Worm (Caenorhabditis elegans): ENCODE data around the gene aexr-2.
A peak's percentile ranks its signal among the peaks of the same experiment; 100 is the strongest.

Gene aexr-2

DNA sequence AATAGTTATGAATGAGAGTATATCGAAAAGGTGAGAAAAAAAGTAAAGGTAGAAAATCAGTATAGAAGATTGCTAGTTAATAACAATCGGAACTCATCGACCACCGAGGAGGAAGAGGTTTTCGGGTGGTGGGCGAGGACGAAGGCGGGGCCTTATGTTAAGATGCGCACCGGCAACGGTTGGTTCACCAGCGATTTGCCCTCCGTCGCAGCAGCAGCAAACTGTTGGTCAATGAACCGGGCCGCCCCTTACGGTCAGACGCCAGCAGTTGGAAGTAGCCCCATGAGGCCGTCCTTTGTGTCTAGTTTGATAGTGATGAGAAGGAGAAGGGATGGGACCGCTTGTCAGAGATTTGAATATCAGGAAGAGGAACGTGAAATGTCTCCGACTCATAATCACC is 37.6 kb upstream of the aexr-2 start, which contains the start of gene nhr-137:
Gene nhr-137, minus strand, starts transcription at position 101 of the 400 bp plus-strand sequence.
- TF ChIP-seq ceh-40 (GFP tag; IDR thresholded peaks at IDR 0.05) (no peak), dox-1 (GFP tag; IDR thresholded peaks at IDR 0.05) (peak; percentile 34; the same call in 1 of the 2 replicates), egl-44 (GFP tag; IDR thresholded peaks at IDR 0.05) (no peak), ztf-28 (GFP tag; IDR thresholded peaks at IDR 0.05) (0 out of 2 replicates have a peak, but pooled peaks have one; percentile 42), athp-1 (tag; optimal IDR thresholded peaks at IDR 0.05) (no peak), cebp-1 (GFP tag; IDR thresholded peaks at IDR 0.05) (no peak), cebp-1 (tag; optimal IDR thresholded peaks at IDR 0.05) (no peak), ceh-100 (GFP tag; IDR thresholded peaks at IDR 0.05) (no peak), nfya-2 (GFP tag; IDR thresholded peaks at IDR 0.05) (no peak), let-526 (GFP tag; IDR thresholded peaks at IDR 0.05) (no peak), Y79H2A.3 (GFP tag; conservative IDR thresholded peaks at IDR 0.05) (no peak), mes-4 (tag; optimal IDR thresholded peaks at IDR 0.05) (no peak), K12H6.12 (tag; optimal IDR thresholded peaks at IDR 0.05) (no peak), D2030.7 (GFP tag; IDR thresholded peaks at IDR 0.05) (no peak), sptf-2 (GFP tag; optimal IDR thresholded peaks at IDR 0.05) (no peak), C06A6.2 (GFP tag; conservative IDR thresholded peaks at IDR 0.05) (no peak), nhr-120 (GFP tag; IDR thresholded peaks at IDR 0.05) (no peak)

ce11 chrX:6667468-6667867 is 36.1 kb upstream of the aexr-2 start:
- TF ChIP-seq lin-26 (GFP tag; IDR thresholded peaks at IDR 0.05) (no peak), hlh-26 (GFP tag; conservative IDR thresholded peaks at IDR 0.05) (no peak), nhr-80 (tag; optimal IDR thresholded peaks at IDR 0.05) (peak; percentile 44)

- TF ChIP-seq nhr-80 (tag; optimal IDR thresholded peaks at IDR 0.05), result peak; percentile 32
- no peak for TF ChIP-seq die-1 (tag; optimal IDR thresholded peaks at IDR 0.05)
- TF ChIP-seq zfh-2 (GFP tag; conservative IDR thresholded peaks at IDR 0.05), result no peak
Observed at ce11 chrX:6665129-6665858, 34.0 kb upstream of the aexr-2 start.

DNA sequence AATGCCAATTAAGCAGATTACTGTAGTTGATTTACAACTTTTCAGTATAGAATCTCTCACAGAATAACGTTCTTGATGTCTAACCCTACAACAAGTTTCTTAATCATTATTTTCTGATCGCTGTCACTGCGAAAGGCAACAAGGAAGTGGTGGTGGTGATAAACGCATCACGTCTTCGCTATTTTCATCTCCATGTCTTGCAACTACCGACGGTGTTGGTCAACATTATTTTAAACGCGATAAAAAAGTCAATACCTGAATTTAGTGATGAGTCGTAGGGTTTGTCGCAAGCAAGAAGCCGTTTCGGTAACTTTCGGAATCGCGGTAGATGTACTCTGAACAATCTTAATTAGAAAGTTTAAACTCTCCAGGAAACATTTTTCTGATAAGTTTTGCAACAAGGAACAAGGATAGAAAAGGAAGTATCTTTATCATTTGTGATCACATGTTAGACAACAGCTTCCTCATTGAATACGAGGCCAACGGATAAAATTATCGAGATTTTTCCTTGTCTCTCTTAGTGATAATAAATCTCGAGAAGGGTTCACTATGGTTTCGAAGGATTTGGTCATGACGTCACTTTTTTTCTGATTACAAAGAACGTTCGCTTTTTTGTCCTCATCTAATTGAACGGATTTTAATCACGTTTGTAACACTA is 32.6 kb upstream of the aexr-2 start:
- TF ChIP-seq atf-7 (tag; optimal IDR thresholded peaks at IDR 0.05) (peak; percentile 69), fkh-3 (tag; optimal IDR thresholded peaks at IDR 0.05) (no peak)

- TF ChIP-seq B0261.1 (tag; optimal IDR thresholded peaks at IDR 0.05), result no peak
- TF ChIP-seq let-607 (tag; optimal IDR thresholded peaks at IDR 0.05), result no peak
- peak; percentile 31 for TF ChIP-seq nhr-80 (tag; optimal IDR thresholded peaks at IDR 0.05)
- TF ChIP-seq K11D2.4 (GFP tag; IDR thresholded peaks at IDR 0.05), result no peak
- no peak for TF ChIP-seq mel-28 (tag; optimal IDR thresholded peaks at IDR 0.05; ENCODE audit: borderline replicate concordance)
- no peak for TF ChIP-seq ztf-25 (GFP tag; IDR thresholded peaks at IDR 0.05)
- TF ChIP-seq aptf-2 (GFP tag; conservative IDR thresholded peaks at IDR 0.05), result no peak
- no peak for TF ChIP-seq madf-3 (GFP tag; IDR thresholded peaks at IDR 0.05)
- no peak for TF ChIP-seq T26A5.8 (tag; optimal IDR thresholded peaks at IDR 0.05)
- TF ChIP-seq zim-3 (tag; optimal IDR thresholded peaks at IDR 0.05), result no peak
- TF ChIP-seq ekl-4 (GFP tag; IDR thresholded peaks at IDR 0.05), result 0 out of 2 replicates have a peak, but pooled peaks have one; percentile 30
- no peak for TF ChIP-seq Y67H2A.10 (GFP tag; conservative IDR thresholded peaks at IDR 0.05)
- TF ChIP-seq Y53F4B.3 (GFP tag; IDR thresholded peaks at IDR 0.05), result no peak
- peak; percentile 5; the same call in 1 of the 2 replicates for TF ChIP-seq nfyb-1 (GFP tag; IDR thresholded peaks at IDR 0.05)
- no peak for TF ChIP-seq fkh-3 (tag; optimal IDR thresholded peaks at IDR 0.05)
- no peak for TF ChIP-seq ceh-91 (GFP tag; IDR thresholded peaks at IDR 0.05)
Observed at ce11 chrX:6662267-6662666, 30.9 kb upstream of the aexr-2 start.
